Worm (Caenorhabditis elegans) whole organism, young adult: ENCODE measurements around the gene ttc-17.

Experiments used
- F55B11.4 ChIP-seq: sonication (generic microtip); optimal IDR thresholded peaks from 2 replicates; lab custom pipeline; 2016; ENCODE audit warnings: missing compliant biosample characterization, missing genetic modification characterization, borderline replicate concordance; ENCODE audit not compliant: insufficient read depth
- aptf-3 ChIP-seq: fragments of 200-800 bp; sonication (Bioruptor generic); IDR thresholded peaks from 2 replicates; pipeline ENCODE4 v1.3.6; 2022; ENCODE audit warnings: missing genetic modification characterization, missing compliant biosample characterization
- attf-6 ChIP-seq: fragments of 200-800 bp; sonication (Bioruptor generic); IDR thresholded peaks from 2 replicates; pipeline ENCODE4 v1.3.6; 2022; ENCODE audit warnings: missing genetic modification reagents, missing genetic modification characterization, missing compliant biosample characterization
- nfya-1 ChIP-seq: sonication (generic microtip); optimal IDR thresholded peaks from 2 replicates; lab custom pipeline; 2017; ENCODE audit warnings: antibody characterized with exemption, missing compliant biosample characterization, missing genetic modification characterization, borderline replicate concordance; ENCODE audit not compliant: insufficient read depth
- nhr-120 ChIP-seq: fragments of 200-800 bp; sonication (Bioruptor generic); IDR thresholded peaks from 2 replicates; pipeline ENCODE4 v1.3.6; 2022; ENCODE audit warnings: missing genetic modification characterization, missing compliant biosample characterization
- zim-3 ChIP-seq: sonication (generic microtip); optimal IDR thresholded peaks from 2 replicates; lab custom pipeline; 2017; ENCODE audit warnings: mild to moderate bottlenecking, missing genetic modification characterization, moderate library complexity, missing compliant biosample characterization

- TF ChIP-seq attf-6 (GFP tag; lab: Robert Waterston, UW) (no peak), aptf-3 (GFP tag; lab: Robert Waterston, UW) (no peak), nhr-120 (GFP tag; lab: Robert Waterston, UW) (no peak), nfya-1 (tag; lab: Kevin White, UChicago) (no peak), zim-3 (no peak), F55B11.4 (tag; lab: Kevin White, UChicago) (no peak)
Measured at ce11 chrV:8991679-8992078, 34.8 kb downstream of the ttc-17 start, which contains the start of gene F59E11.6.
